Fruit fly (Drosophila melanogaster) whole organism, prepupa: Measurements from ENCODE around the gene CG4572.

Source experiments
- Blimp-1 ChIP-seq: fragments of 200-800 bp; sonication (Bioruptor generic); optimal IDR thresholded peaks from 3 replicates; lab custom pipeline; 2017; ENCODE audit warnings: missing biosample characterization, missing genetic modification characterization, mild to moderate bottlenecking, moderate library complexity, missing genetic modification reagents
- CG10631 ChIP-seq: fragments of 200-800 bp; sonication (Bioruptor generic); optimal IDR thresholded peaks from 2 replicates; lab custom pipeline; 2016; ENCODE audit warnings: missing biosample characterization, missing genetic modification characterization
- CG10669 ChIP-seq: fragments of 200-800 bp; sonication (Bioruptor generic); optimal IDR thresholded peaks from 3 replicates; lab custom pipeline; 2018; ENCODE audit warnings: missing biosample characterization, mild to moderate bottlenecking, missing genetic modification characterization, moderate library complexity
- CG11762 ChIP-seq: fragments of 200-800 bp; sonication (Bioruptor generic); optimal IDR thresholded peaks from 3 replicates; lab custom pipeline; 2016; ENCODE audit warnings: missing biosample characterization, missing genetic modification characterization; ENCODE audit not compliant: insufficient read depth
- CG11902 ChIP-seq: fragments of 200-800 bp; sonication (Bioruptor generic); optimal IDR thresholded peaks from 3 replicates; lab custom pipeline; 2016; ENCODE audit warnings: missing biosample characterization, missing genetic modification characterization
- CG15336 ChIP-seq: fragments of 200-800 bp; sonication (Bioruptor generic); IDR thresholded peaks from 2 replicates; pipeline ENCODE4 v1.3.6; 2022; ENCODE audit warnings: missing biosample characterization, missing genetic modification characterization
- CG1621 ChIP-seq: fragments of 200-800 bp; sonication (Bioruptor generic); optimal IDR thresholded peaks from 3 replicates; lab custom pipeline; 2018; ENCODE audit warnings: missing biosample characterization, mild to moderate bottlenecking, missing genetic modification characterization
- CG3032 ChIP-seq: fragments of 200-800 bp; optimal IDR thresholded peaks from 2 replicates; lab custom pipeline; 2019; ENCODE audit warnings: missing biosample characterization, mild to moderate bottlenecking, missing genetic modification characterization, moderate library complexity
- CG31627 ChIP-seq: fragments of 200-800 bp; sonication (Bioruptor generic); optimal IDR thresholded peaks from 3 replicates; lab custom pipeline; 2016; ENCODE audit warnings: missing biosample characterization, missing genetic modification characterization
- CG32006 ChIP-seq: fragments of 200-800 bp; sonication (Bioruptor generic); optimal IDR thresholded peaks from 3 replicates; lab custom pipeline; 2017; ENCODE audit warnings: missing biosample characterization, mild to moderate bottlenecking, missing genetic modification characterization
- CG34406 ChIP-seq: fragments of 200-800 bp; sonication (Bioruptor generic); optimal IDR thresholded peaks from 3 replicates; lab custom pipeline; 2016; ENCODE audit warnings: missing biosample characterization, missing genetic modification characterization
- CG3919 ChIP-seq: fragments of 200-800 bp; sonication (Bioruptor generic); optimal IDR thresholded peaks from 3 replicates; lab custom pipeline; 2016; ENCODE audit warnings: missing biosample characterization, missing genetic modification characterization
- CG4318 ChIP-seq: fragments of 200-800 bp; sonication (Bioruptor generic); optimal IDR thresholded peaks from 3 replicates; lab custom pipeline; 2017; ENCODE audit warnings: missing biosample characterization, mild to moderate bottlenecking, missing genetic modification characterization
- CG6163 ChIP-seq: fragments of 200-800 bp; sonication (Bioruptor generic); IDR thresholded peaks from 3 replicates; pipeline ENCODE4 v1.3.6; 2022; ENCODE audit warnings: missing biosample characterization, missing genetic modification characterization
- CG6276 ChIP-seq: fragments of 200-800 bp; sonication (Bioruptor generic); optimal IDR thresholded peaks from 2 replicates; lab custom pipeline; 2017; ENCODE audit warnings: missing biosample characterization, mild to moderate bottlenecking, missing genetic modification characterization
- CG6792 ChIP-seq: fragments of 200-800 bp; sonication (Bioruptor generic); optimal IDR thresholded peaks from 3 replicates; lab custom pipeline; 2016; ENCODE audit warnings: missing biosample characterization, missing genetic modification characterization
- CG6808 ChIP-seq: fragments of 200-800 bp; sonication (Bioruptor generic); optimal IDR thresholded peaks from 3 replicates; lab custom pipeline; 2017; ENCODE audit warnings: missing biosample characterization, missing genetic modification characterization, mild to moderate bottlenecking, moderate library complexity, missing genetic modification reagents
- CG6854 ChIP-seq: fragments of 200-800 bp; sonication (Bioruptor generic); optimal IDR thresholded peaks from 2 replicates; lab custom pipeline; 2017; ENCODE audit warnings: missing biosample characterization, mild to moderate bottlenecking, missing genetic modification characterization
- CG7368 ChIP-seq: fragments of 200-800 bp; sonication (Bioruptor generic); optimal IDR thresholded peaks from 3 replicates; lab custom pipeline; 2016; ENCODE audit warnings: missing biosample characterization, missing genetic modification characterization
- CG8119 ChIP-seq: fragments of 200-800 bp; sonication (Bioruptor generic); IDR thresholded peaks from 3 replicates; pipeline ENCODE4 v1.3.6; 2022; ENCODE audit warnings: missing biosample characterization, missing genetic modification characterization
- CG8632 ChIP-seq: fragments of 200-800 bp; sonication (Bioruptor generic); optimal IDR thresholded peaks from 3 replicates; lab custom pipeline; 2016; ENCODE audit warnings: missing biosample characterization, missing genetic modification characterization
- CG9139 ChIP-seq: fragments of 200-800 bp; sonication (Bioruptor generic); optimal IDR thresholded peaks from 3 replicates; lab custom pipeline; 2017; ENCODE audit warnings: missing biosample characterization, mild to moderate bottlenecking, missing genetic modification characterization
- Eip75B ChIP-seq: fragments of 200-800 bp; sonication (Bioruptor generic); optimal IDR thresholded peaks from 3 replicates; lab custom pipeline; 2016; ENCODE audit warnings: missing biosample characterization, missing genetic modification characterization
- Eip93F ChIP-seq: fragments of 200-800 bp; sonication (Bioruptor generic); optimal IDR thresholded peaks from 2 replicates; lab custom pipeline; 2016; ENCODE audit warnings: missing biosample characterization, mild to moderate bottlenecking, missing genetic modification characterization
- Ets21C ChIP-seq: fragments of 200-800 bp; sonication (Bioruptor generic); optimal IDR thresholded peaks from 3 replicates; lab custom pipeline; 2016; ENCODE audit warnings: missing biosample characterization, missing genetic modification characterization
- Ets96B ChIP-seq: fragments of 200-800 bp; optimal IDR thresholded peaks from 2 replicates; lab custom pipeline; 2019; ENCODE audit warnings: missing biosample characterization, mild to moderate bottlenecking, missing genetic modification characterization, moderate library complexity
- Gug ChIP-seq: fragments of 200-800 bp; sonication (Bioruptor generic); IDR thresholded peaks from 2 replicates; pipeline ENCODE4 v1.3.6; 2022; ENCODE audit warnings: missing biosample characterization, missing genetic modification characterization
- Hr38 ChIP-seq: sonication (Bioruptor generic); optimal IDR thresholded peaks from 2 replicates; lab custom pipeline; 2016; ENCODE audit warnings: missing biosample characterization, missing genetic modification characterization
- Hr39 ChIP-seq: fragments of 200-800 bp; sonication (Bioruptor generic); optimal IDR thresholded peaks from 2 replicates; lab custom pipeline; 2016; ENCODE audit warnings: missing biosample characterization, missing genetic modification characterization
- Hr4 ChIP-seq: fragments of 200-800 bp; sonication (Bioruptor generic); optimal IDR thresholded peaks from 3 replicates; lab custom pipeline; 2016; ENCODE audit warnings: missing biosample characterization, missing genetic modification characterization
- Lpt ChIP-seq: fragments of 200-800 bp; sonication (Bioruptor generic); optimal IDR thresholded peaks from 3 replicates; lab custom pipeline; 2016; ENCODE audit warnings: missing biosample characterization, missing genetic modification characterization
- Met ChIP-seq: fragments of 200-800 bp; sonication (Bioruptor generic); optimal IDR thresholded peaks from 3 replicates; lab custom pipeline; 2016; ENCODE audit warnings: missing biosample characterization, missing genetic modification characterization
- OdsH ChIP-seq: fragments of 200-800 bp; sonication (Bioruptor generic); optimal IDR thresholded peaks from 3 replicates; lab custom pipeline; 2016; ENCODE audit warnings: missing biosample characterization, missing genetic modification characterization
- Sox14 ChIP-seq: fragments of 200-800 bp; sonication (Bioruptor generic); optimal IDR thresholded peaks from 3 replicates; lab custom pipeline; 2016; ENCODE audit warnings: missing biosample characterization, missing genetic modification characterization
- Sox15 ChIP-seq: fragments of 200-800 bp; sonication (Bioruptor generic); optimal IDR thresholded peaks from 3 replicates; lab custom pipeline; 2016; ENCODE audit warnings: missing biosample characterization, missing genetic modification characterization
- achi ChIP-seq: fragments of 200-800 bp; sonication (Bioruptor generic); optimal IDR thresholded peaks from 3 replicates; lab custom pipeline; 2016; ENCODE audit warnings: missing biosample characterization, missing genetic modification characterization
- acj6 ChIP-seq: fragments of 200-800 bp; sonication (Bioruptor generic); optimal IDR thresholded peaks from 3 replicates; lab custom pipeline; 2016; ENCODE audit warnings: missing biosample characterization, missing genetic modification characterization
- cyc ChIP-seq: fragments of 200-800 bp; sonication (Bioruptor generic); optimal IDR thresholded peaks from 3 replicates; lab custom pipeline; 2016; ENCODE audit warnings: missing biosample characterization, missing genetic modification characterization
- dac ChIP-seq: fragments of 200-800 bp; sonication (Bioruptor generic); optimal IDR thresholded peaks from 2 replicates; lab custom pipeline; 2017; ENCODE audit warnings: missing biosample characterization, mild to moderate bottlenecking, missing genetic modification characterization
- dsx ChIP-seq: fragments of 200-800 bp; optimal IDR thresholded peaks from 3 replicates; lab custom pipeline; 2019; ENCODE audit warnings: missing biosample characterization, mild to moderate bottlenecking, missing genetic modification characterization, moderate library complexity; ENCODE audit not compliant: poor library complexity, severe bottlenecking
- eg ChIP-seq: fragments of 200-800 bp; sonication (Bioruptor generic); IDR thresholded peaks from 3 replicates; pipeline ENCODE4 v1.3.6; 2022; ENCODE audit warnings: missing biosample characterization, missing genetic modification characterization
- esn ChIP-seq: fragments of 200-800 bp; sonication (Bioruptor generic); optimal IDR thresholded peaks from 2 replicates; lab custom pipeline; 2016; ENCODE audit warnings: missing biosample characterization, mild to moderate bottlenecking, missing genetic modification characterization, moderate library complexity
- fd59A ChIP-seq: fragments of 200-800 bp; sonication (Bioruptor generic); optimal IDR thresholded peaks from 2 replicates; lab custom pipeline; 2017; ENCODE audit warnings: missing biosample characterization, mild to moderate bottlenecking, missing genetic modification characterization, missing genetic modification reagents
- fd85E ChIP-seq: fragments of 200-800 bp; sonication (Bioruptor generic); optimal IDR thresholded peaks from 3 replicates; lab custom pipeline; 2016; ENCODE audit warnings: missing biosample characterization, missing genetic modification characterization
- lz ChIP-seq: fragments of 200-800 bp; sonication (Bioruptor generic); optimal IDR thresholded peaks from 3 replicates; lab custom pipeline; 2016; ENCODE audit warnings: missing biosample characterization, missing genetic modification characterization
- net ChIP-seq: fragments of 200-800 bp; sonication (Bioruptor generic); optimal IDR thresholded peaks from 3 replicates; lab custom pipeline; 2016; ENCODE audit warnings: missing biosample characterization, missing genetic modification characterization
- pdm3 ChIP-seq: fragments of 200-800 bp; sonication (Bioruptor generic); optimal IDR thresholded peaks from 3 replicates; lab custom pipeline; 2016; ENCODE audit warnings: missing biosample characterization, missing genetic modification characterization
- salr ChIP-seq, 2 experiments: fragments of 200-800 bp; sonication (Bioruptor generic); optimal IDR thresholded peaks; 3 replicates each; lab custom pipeline; 2016 to 2018; ENCODE audit warnings: missing biosample characterization in 2 of 2, missing genetic modification characterization in 2 of 2, mild to moderate bottlenecking in 1 of 2
- spab ChIP-seq: fragments of 200-800 bp; sonication (Bioruptor generic); optimal IDR thresholded peaks from 2 replicates; lab custom pipeline; 2017; ENCODE audit warnings: missing biosample characterization, mild to moderate bottlenecking, missing genetic modification characterization, missing genetic modification reagents
- ss ChIP-seq, 2 experiments: fragments of 200-800 bp; sonication (Bioruptor generic); optimal IDR thresholded peaks; 2 replicates in 1 of 2; 3 replicates in 1 of 2; lab custom pipeline; 2017 to 2018; ENCODE audit warnings: mild to moderate bottlenecking in 2 of 2, missing biosample characterization in 2 of 2, missing genetic modification characterization in 2 of 2, moderate library complexity in 1 of 2
- svp ChIP-seq: fragments of 200-800 bp; sonication (Bioruptor generic); peaks from one replicate; lab custom pipeline; 2016; ENCODE audit warnings: missing biosample characterization, missing genetic modification characterization
- vri ChIP-seq: fragments of 200-800 bp; sonication (Bioruptor generic); optimal IDR thresholded peaks from 3 replicates; lab custom pipeline; 2016; ENCODE audit warnings: missing biosample characterization, mild to moderate bottlenecking, missing genetic modification characterization

Gene CG4572

DNA sequence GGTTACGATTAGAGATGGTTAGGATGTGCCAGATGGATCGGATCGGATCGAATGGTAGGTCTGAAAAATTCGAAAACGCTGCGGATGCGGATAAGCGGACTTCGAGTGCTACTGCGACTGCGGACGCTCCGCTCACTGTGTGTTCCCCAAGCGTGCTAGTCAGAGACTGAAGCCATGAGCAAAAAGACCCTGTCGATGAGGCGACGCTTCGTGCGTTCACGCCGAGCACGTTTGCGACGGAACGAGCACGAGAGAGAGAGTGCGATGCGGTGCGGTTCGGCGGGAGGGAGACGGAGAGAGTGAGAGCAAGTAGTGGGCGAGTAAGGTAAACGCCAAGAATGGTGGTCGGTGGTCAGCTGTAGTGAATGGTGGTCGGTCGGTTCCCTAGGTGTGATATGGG, 27.5 kb downstream of the CG4572 start, which contains the start of gene bnl:
TSS of gene bnl (minus strand) at position 131 of the 400 bp plus-strand sequence.
- TF ChIP-seq pdm3 (GFP tag; lab: Kevin White, UChicago) (peak; percentile 28), Lpt (GFP tag; lab: Kevin White, UChicago) (no peak), CG3919 (peak; percentile 67), Sox14 (GFP tag; lab: Kevin White, UChicago) (peak; percentile 46), Blimp-1 (GFP tag; lab: Kevin White, UChicago) (no peak), eg (GFP tag; lab: Robert Waterston, UW) (peak; percentile 82), Met (GFP tag; lab: Kevin White, UChicago) (peak; percentile 35), esn (GFP tag; lab: Kevin White, UChicago) (peak; percentile 38), lz (no peak), CG10669 (GFP tag; lab: Kevin White, UChicago) (peak; percentile 45), CG9139 (GFP tag; lab: Kevin White, UChicago) (peak; percentile 64), Ets21C (GFP tag; lab: Kevin White, UChicago) (no peak), achi (GFP tag; lab: Kevin White, UChicago) (peak; percentile 42), CG3032 (tag; lab: Kevin White, UChicago) (no peak), ss (GFP tag; optimal IDR thresholded peaks at IDR 0.05; lab: Kevin White, UChicago) (peak in 1 of 2 experiments; percentile 63), dsx (GFP tag; lab: Kevin White, UChicago) (peak; percentile 67), OdsH (GFP tag; lab: Kevin White, UChicago) (peak; percentile 6), CG7368 (peak; percentile 52), spab (GFP tag; lab: Kevin White, UChicago) (no peak), Hr38 (GFP tag; lab: Kevin White, UChicago) (no peak), fd59A (GFP tag; lab: Kevin White, UChicago) (no peak), salr (GFP tag; optimal IDR thresholded peaks at IDR 0.05; lab: Kevin White, UChicago) (peak in 1 of 2 experiments; percentile 22), cyc (GFP tag; lab: Kevin White, UChicago) (no peak), Gug (0 out of 2 replicates have a peak, but pooled peaks have one; percentile 16), svp (GFP tag; lab: Kevin White, UChicago) (peak; percentile 80), CG6854 (GFP tag; lab: Kevin White, UChicago) (no peak), Eip93F (GFP tag; lab: Kevin White, UChicago) (no peak), CG8119 (GFP tag; lab: Robert Waterston, UW) (peak; percentile 61; the same call in 1 of the 3 replicates), vri (GFP tag; lab: Kevin White, UChicago) (peak; percentile 51), Sox15 (GFP tag; lab: Kevin White, UChicago) (no peak), Ets96B (tag; lab: Kevin White, UChicago) (no peak), CG1621 (tag; lab: Kevin White, UChicago) (no peak), net (peak; percentile 68), CG32006 (GFP tag; lab: Kevin White, UChicago) (peak; percentile 34), CG4318 (GFP tag; lab: Kevin White, UChicago) (no peak), CG15336 (GFP tag; lab: Robert Waterston, UW) (peak; percentile 64), Hr4 (GFP tag; lab: Kevin White, UChicago) (no peak), CG11902 (GFP tag; lab: Kevin White, UChicago) (no peak), CG11762 (GFP tag; lab: Kevin White, UChicago) (peak; percentile 6), CG10631 (GFP tag; lab: Kevin White, UChicago) (no peak), CG6276 (GFP tag; lab: Kevin White, UChicago) (peak; percentile 54), dac (GFP tag; lab: Kevin White, UChicago) (no peak), CG8632 (GFP tag; lab: Kevin White, UChicago) (peak; percentile 18), CG6163 (GFP tag; lab: Robert Waterston, UW) (peak; percentile 80), Eip75B (GFP tag; lab: Kevin White, UChicago) (peak; percentile 20), CG34406 (GFP tag; lab: Kevin White, UChicago) (no peak), fd85E (no peak), CG6792 (GFP tag; lab: Kevin White, UChicago) (no peak), acj6 (GFP tag; lab: Kevin White, UChicago) (no peak), Hr39 (no peak), CG31627 (no peak), CG6808 (GFP tag; lab: Kevin White, UChicago) (no peak)
